Worm (Caenorhabditis elegans): ENCODE measurements around the gene sec-20.

- TF ChIP-seq elt-3 (tag; optimal IDR thresholded peaks at IDR 0.05) (no peak), unc-39 (tag; optimal IDR thresholded peaks at IDR 0.05) (no peak), nhr-76 (tag; optimal IDR thresholded peaks at IDR 0.05) (no peak), elt-1 (tag; optimal IDR thresholded peaks at IDR 0.05; ENCODE audit: borderline replicate concordance, insufficient read depth) (no peak), ceh-83 (GFP tag; optimal IDR thresholded peaks at IDR 0.05) (no peak), pha-4 (tag; optimal IDR thresholded peaks at IDR 0.05) (no peak), ztf-11 (tag; optimal IDR thresholded peaks at IDR 0.05) (no peak), lsy-2 (tag; optimal IDR thresholded peaks at IDR 0.05) (no peak)
Measured at ce11 chrIII:188426-188888, 3.4 kb upstream of the sec-20 start, which contains the start of gene ubc-20.
